Fruit fly (Drosophila melanogaster) whole organism, wandering third instar larva: ENCODE measurements around the gene HP1b.
A peak's percentile ranks its signal among the peaks of the same experiment; 100 is the strongest.

Source experiments
- Abd-B ChIP-seq: fragments of >200 bp; optimal IDR thresholded peaks from 2 replicates; lab custom pipeline; 2017; ENCODE audit warnings: missing biosample characterization, missing genetic modification characterization
- CrebA ChIP-seq: fragments of 200-800 bp; sonication (Bioruptor generic); optimal IDR thresholded peaks from 2 replicates; lab custom pipeline; 2016; ENCODE audit warnings: missing biosample characterization, mild to moderate bottlenecking, missing genetic modification characterization, borderline replicate concordance
- Dfd ChIP-seq: fragments of >200 bp; optimal IDR thresholded peaks from 2 replicates; lab custom pipeline; 2017; ENCODE audit warnings: missing biosample characterization, missing genetic modification characterization
- Dif ChIP-seq: fragments of 200-275, 200-300 bp; sonication (Bioruptor generic); optimal IDR thresholded peaks from 2 replicates; lab custom pipeline; 2018; ENCODE audit warnings: missing biosample characterization, missing genetic modification characterization; ENCODE audit not compliant: partially characterized antibody
- GATAd ChIP-seq: sonication (Bioruptor generic); optimal IDR thresholded peaks from 2 replicates; lab custom pipeline; 2016; ENCODE audit warnings: missing biosample characterization, missing genetic modification characterization
- HLH106 ChIP-seq: fragments of 200-800 bp; optimal IDR thresholded peaks from 3 replicates; lab custom pipeline; 2019; ENCODE audit warnings: missing biosample characterization, mild to moderate bottlenecking, missing genetic modification characterization, moderate library complexity
- Hnf4 ChIP-seq: fragments of 200-800 bp; sonication (Bioruptor generic); optimal IDR thresholded peaks from 2 replicates; lab custom pipeline; 2016; ENCODE audit warnings: missing biosample characterization, mild to moderate bottlenecking, missing genetic modification characterization
- Hr83 ChIP-seq: fragments of 200-300 bp; sonication (Bioruptor generic); optimal IDR thresholded peaks from 2 replicates; lab custom pipeline; 2016; ENCODE audit warnings: missing biosample characterization, mild to moderate bottlenecking, missing genetic modification characterization, moderate library complexity; ENCODE audit not compliant: poor library complexity, severe bottlenecking
- Jra ChIP-seq: sonication (Bioruptor generic); optimal IDR thresholded peaks from 2 replicates; lab custom pipeline; 2016; ENCODE audit warnings: missing biosample characterization, missing genetic modification characterization
- Myc ChIP-seq: fragments of >200 bp; optimal IDR thresholded peaks from 2 replicates; lab custom pipeline; 2017
- OdsH ChIP-seq: fragments of 200-800 bp; sonication (Bioruptor generic); optimal IDR thresholded peaks from 2 replicates; lab custom pipeline; 2016; ENCODE audit warnings: missing biosample characterization, mild to moderate bottlenecking, missing genetic modification characterization
- Rel ChIP-seq, 2 experiments: fragments of 200-800 bp; sonication (Bioruptor generic) in 1 of 2; optimal IDR thresholded peaks; 2 replicates in 1 of 2; 3 replicates in 1 of 2; lab custom pipeline; 2016 to 2019; ENCODE audit warnings: mild to moderate bottlenecking in 2 of 2, missing biosample characterization in 2 of 2, missing genetic modification characterization in 2 of 2, moderate library complexity in 1 of 2
- Sp1 ChIP-seq: fragments of 200-800 bp; sonication (Bioruptor generic); optimal IDR thresholded peaks from 3 replicates; lab custom pipeline; 2019; ENCODE audit warnings: missing biosample characterization, mild to moderate bottlenecking, missing genetic modification characterization, moderate library complexity
- br ChIP-seq: fragments of 200-800 bp; sonication (Bioruptor generic); optimal IDR thresholded peaks from 2 replicates; lab custom pipeline; 2016; ENCODE audit warnings: missing biosample characterization, missing genetic modification characterization
- dmrt93B ChIP-seq: fragments of 200-800 bp; sonication (Bioruptor generic); optimal IDR thresholded peaks from 2 replicates; lab custom pipeline; 2018; ENCODE audit warnings: missing biosample characterization, mild to moderate bottlenecking, missing genetic modification characterization
- dsf ChIP-seq: sonication (Bioruptor generic); optimal IDR thresholded peaks from 2 replicates; lab custom pipeline; 2016; ENCODE audit warnings: missing biosample characterization, missing genetic modification characterization, borderline replicate concordance
- ey ChIP-seq: fragments of 200-800 bp; sonication (Bioruptor generic); optimal IDR thresholded peaks from 2 replicates; lab custom pipeline; 2016; ENCODE audit warnings: missing biosample characterization, missing genetic modification characterization
- foxo ChIP-seq, 2 experiments: fragments of 200-800 bp; sonication (Bioruptor generic); optimal IDR thresholded peaks; 2 replicates in 1 of 2; 3 replicates in 1 of 2; lab custom pipeline; 2016 to 2017; ENCODE audit warnings: missing biosample characterization in 2 of 2, missing genetic modification characterization in 2 of 2
- fru ChIP-seq: fragments of 200-800 bp; sonication (Bioruptor generic); optimal IDR thresholded peaks from 3 replicates; lab custom pipeline; 2016; ENCODE audit warnings: missing biosample characterization, mild to moderate bottlenecking, missing genetic modification characterization
- h ChIP-seq: fragments of 200-800 bp; sonication (Bioruptor generic); optimal IDR thresholded peaks from 3 replicates; lab custom pipeline; 2016; ENCODE audit warnings: missing biosample characterization, mild to moderate bottlenecking, missing genetic modification characterization
- jim ChIP-seq: fragments of 175-275, 200-325 bp; sonication (Bioruptor generic); optimal IDR thresholded peaks from 2 replicates; lab custom pipeline; 2016; ENCODE audit warnings: missing biosample characterization, mild to moderate bottlenecking, missing genetic modification characterization
- lola ChIP-seq: fragments of >200 bp; optimal IDR thresholded peaks from 2 replicates; lab custom pipeline; 2017; ENCODE audit warnings: missing biosample characterization, missing genetic modification characterization
- pan ChIP-seq: fragments of >200 bp; optimal IDR thresholded peaks from 2 replicates; lab custom pipeline; 2017
- psq ChIP-seq: fragments of 200-800 bp; sonication (Bioruptor generic); optimal IDR thresholded peaks from 3 replicates; lab custom pipeline; 2017; ENCODE audit warnings: missing biosample characterization, mild to moderate bottlenecking, missing genetic modification characterization, moderate library complexity
- rgr ChIP-seq: fragments of 200-800 bp; sonication (Bioruptor generic); optimal IDR thresholded peaks from 3 replicates; lab custom pipeline; 2016; ENCODE audit warnings: missing biosample characterization, mild to moderate bottlenecking, missing genetic modification characterization
- sv ChIP-seq: fragments of 200-800 bp; sonication (Bioruptor generic); optimal IDR thresholded peaks from 3 replicates; lab custom pipeline; 2016; ENCODE audit warnings: missing biosample characterization, missing genetic modification characterization
- tai ChIP-seq: sonication (Bioruptor generic); optimal IDR thresholded peaks from 2 replicates; lab custom pipeline; 2016; ENCODE audit warnings: missing biosample characterization, missing genetic modification characterization
- woc ChIP-seq: sonication (Bioruptor generic); optimal IDR thresholded peaks from 2 replicates; lab custom pipeline; 2016; ENCODE audit warnings: missing biosample characterization, mild to moderate bottlenecking, missing genetic modification characterization

Gene HP1b

DNA sequence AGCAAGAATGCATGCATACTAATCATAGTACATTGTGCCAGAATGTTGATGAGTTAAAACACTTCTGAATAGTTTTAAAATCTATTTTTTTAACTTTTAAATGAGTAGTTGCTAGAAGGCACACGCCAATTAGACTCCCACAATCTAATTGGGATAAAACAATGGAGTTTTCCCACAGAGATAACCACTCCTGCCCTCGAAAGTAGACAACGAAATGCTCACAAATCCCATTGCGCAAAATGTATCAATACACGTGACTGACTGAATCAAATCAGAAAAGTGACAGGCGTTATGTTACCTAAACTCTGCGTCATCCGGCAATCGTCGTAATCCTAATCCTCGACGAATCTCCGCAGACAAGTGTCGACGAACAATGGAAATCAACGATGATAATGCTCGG lies 37.0 kb downstream of the HP1b start:
- TF ChIP-seq Myc (lab: Kevin White, UChicago) (no peak), fru (GFP tag; lab: Kevin White, UChicago) (no peak), psq (no peak), lola (GFP tag; lab: Kevin White, UChicago) (no peak), GATAd (GFP tag; lab: Kevin White, UChicago) (no peak)

DNA sequence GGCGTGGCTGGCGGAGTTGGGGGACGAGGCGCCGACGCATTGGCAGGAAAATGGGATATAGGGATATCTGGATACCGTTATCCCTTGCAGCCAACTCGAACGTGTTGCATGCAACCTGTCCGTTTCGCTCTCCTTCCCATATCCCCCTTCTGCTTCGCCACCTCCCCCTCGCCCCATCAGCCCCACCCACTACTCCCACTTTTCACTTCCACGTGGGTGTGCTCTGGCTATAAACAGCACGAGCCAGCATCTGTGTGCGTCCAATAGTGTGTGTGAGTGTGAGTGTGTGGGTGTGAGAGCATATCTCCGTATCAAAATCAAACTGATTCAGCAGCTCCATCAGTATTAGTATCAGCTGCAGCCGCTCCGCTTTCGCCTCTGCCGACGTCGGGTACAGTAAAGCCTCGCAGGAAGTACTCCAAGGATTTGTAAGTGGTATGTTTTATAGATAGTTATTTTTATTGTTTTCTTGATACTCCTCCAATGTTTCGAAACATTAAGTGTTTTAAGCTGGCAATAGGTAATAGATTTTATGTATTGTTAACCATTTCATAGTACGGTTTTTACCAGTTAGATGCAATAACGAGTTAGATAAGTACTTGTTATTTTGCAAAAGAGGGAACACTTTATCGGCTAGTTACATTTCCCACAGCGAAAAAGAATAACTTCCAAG lies 38.2 kb downstream of the HP1b start:
- TF ChIP-seq woc = no peak
- no peak for TF ChIP-seq rgr (GFP tag; lab: Kevin White, UChicago)

DNA sequence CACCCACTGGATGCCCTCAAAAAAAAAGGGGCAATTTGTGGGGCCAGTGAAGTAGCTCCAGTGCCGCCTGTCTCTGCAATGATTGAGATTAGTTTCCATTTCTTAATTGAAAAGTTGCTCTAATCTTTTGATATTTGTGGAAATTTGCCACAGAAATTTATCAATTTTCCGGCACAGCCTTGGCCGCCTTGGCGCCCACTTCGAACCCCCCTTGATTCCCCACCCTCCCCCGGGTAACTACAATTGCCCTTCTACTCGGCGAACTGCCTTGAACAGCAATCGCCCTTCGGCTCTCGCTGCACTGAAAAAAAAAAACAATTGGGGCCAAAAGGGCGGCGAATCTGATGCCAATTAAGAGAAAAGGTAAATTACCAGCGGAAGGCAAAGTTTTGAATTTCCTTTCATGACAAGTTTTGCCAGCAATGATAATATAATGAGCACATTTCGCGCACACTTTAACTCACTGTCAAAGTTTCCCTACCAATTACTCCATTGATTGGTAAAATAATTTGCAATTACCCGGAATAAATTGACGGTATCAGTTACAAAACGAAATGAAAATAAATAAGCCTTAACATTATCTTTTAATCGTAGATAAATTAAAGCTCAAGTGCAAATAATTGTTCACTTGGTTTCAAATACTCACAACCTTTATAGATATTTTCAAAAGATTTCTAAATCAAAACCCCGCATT lies 39.0 kb downstream of the HP1b start:
- no peak for TF ChIP-seq br (GFP tag; lab: Kevin White, UChicago)
- no peak for TF ChIP-seq Hr83 (GFP tag; lab: Kevin White, UChicago)
- no peak for TF ChIP-seq ey
- no peak for TF ChIP-seq Sp1
- TF ChIP-seq tai (GFP tag; lab: Kevin White, UChicago) = no peak
- no peak for TF ChIP-seq CrebA (GFP tag; lab: Kevin White, UChicago)
- no peak for TF ChIP-seq HLH106 (tag; lab: Kevin White, UChicago)
- TF ChIP-seq, all 38 proteins: peak for 0

DNA sequence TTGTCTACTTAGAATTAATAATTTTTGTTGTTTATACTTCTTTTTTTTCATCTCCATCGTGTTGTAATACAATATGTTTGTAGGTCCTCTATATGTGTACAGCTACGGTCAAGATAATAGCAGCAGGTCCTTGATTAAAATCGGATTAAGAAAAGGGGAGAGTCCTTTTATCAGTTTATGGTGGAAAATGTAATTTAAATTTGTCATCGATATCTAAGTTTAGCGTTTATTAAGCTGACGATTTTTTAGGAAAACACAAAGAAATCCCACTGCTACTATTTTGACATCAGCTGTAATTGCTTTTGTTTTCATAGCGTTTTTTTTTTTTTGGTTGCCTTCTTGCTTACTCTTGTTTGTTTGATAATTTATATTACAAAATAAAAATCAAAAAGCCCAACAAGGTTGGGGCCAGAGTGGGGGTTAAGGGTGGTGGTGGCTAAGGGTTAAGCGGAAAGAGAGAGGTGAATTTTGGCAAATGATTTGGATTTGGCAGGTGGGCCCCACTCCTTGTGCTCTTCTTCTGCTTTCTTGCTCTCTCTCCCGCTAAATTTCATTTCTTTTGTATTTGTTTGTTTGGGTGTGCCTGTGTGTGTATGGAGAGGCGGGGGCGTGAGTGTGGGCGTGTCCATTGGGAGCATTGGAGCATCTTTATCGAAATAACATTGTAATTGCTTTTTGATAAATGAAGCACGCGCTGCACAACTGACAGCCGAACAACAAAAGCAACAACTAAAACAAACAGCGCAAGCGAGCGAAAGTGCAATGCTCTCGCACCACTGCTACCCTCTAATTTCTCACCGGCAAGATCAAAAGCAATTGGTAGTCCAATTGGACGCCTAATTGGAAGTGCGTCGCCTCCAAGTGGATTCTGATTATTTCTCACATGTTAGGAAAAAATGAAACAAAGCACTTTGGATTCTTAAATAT lies 40.2 kb downstream of the HP1b start:
- peak in 1 of 2 experiments; percentile 45 for TF ChIP-seq foxo (GFP tag; optimal IDR thresholded peaks at IDR 0.05; lab: Kevin White, UChicago)
- peak; percentile 26 for TF ChIP-seq HLH106 (tag; lab: Kevin White, UChicago)
- TF ChIP-seq dmrt93B = peak; percentile 7
- peak; percentile 17 for TF ChIP-seq woc
- TF ChIP-seq rgr (GFP tag; lab: Kevin White, UChicago) = peak; percentile 30
- peak; percentile 21 for TF ChIP-seq h (GFP tag; lab: Kevin White, UChicago)
- no peak for TF ChIP-seq Dif (GFP tag; lab: Kevin White, UChicago)
- TF ChIP-seq fru (GFP tag; lab: Kevin White, UChicago) = peak; percentile 49
- peak; percentile 30 for TF ChIP-seq ey
- TF ChIP-seq OdsH (GFP tag; lab: Kevin White, UChicago) = peak; percentile 2
- TF ChIP-seq Myc (lab: Kevin White, UChicago) = no peak

DNA sequence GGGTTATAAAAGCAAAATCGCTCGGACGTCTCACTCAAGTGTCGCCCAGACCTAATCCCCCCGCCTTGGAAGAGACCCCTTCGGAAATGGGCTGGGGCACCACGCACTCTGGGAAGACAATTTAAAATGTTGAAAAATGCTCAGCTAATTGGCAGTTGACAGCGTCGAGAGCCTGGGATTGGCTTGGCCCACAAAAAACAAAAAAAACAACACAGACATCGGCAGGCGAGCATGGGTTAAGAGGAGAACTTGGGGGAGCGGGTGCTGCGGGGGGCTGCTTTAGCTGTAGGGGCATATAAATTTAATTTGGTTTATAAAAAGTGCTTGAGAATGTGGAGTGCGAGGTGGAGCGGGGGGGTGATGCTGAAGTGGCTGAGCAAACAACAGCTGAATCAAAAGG lies 41.6 kb downstream of the HP1b start:
- TF ChIP-seq dsf (GFP tag; lab: Kevin White, UChicago) (no peak), psq (no peak), OdsH (GFP tag; lab: Kevin White, UChicago) (no peak), Hnf4 (no peak), lola (GFP tag; lab: Kevin White, UChicago) (no peak), Myc (lab: Kevin White, UChicago) (no peak), Jra (GFP tag; lab: Kevin White, UChicago) (no peak), pan (no peak), Abd-B (GFP tag; lab: Kevin White, UChicago) (no peak), Rel (GFP tag; optimal IDR thresholded peaks at IDR 0.05; lab: Kevin White, UChicago) (no peak), Rel (tag; optimal IDR thresholded peaks at IDR 0.05; lab: Kevin White, UChicago) (no peak), fru (GFP tag; lab: Kevin White, UChicago) (no peak), HLH106 (tag; lab: Kevin White, UChicago) (no peak), ey (no peak), CrebA (GFP tag; lab: Kevin White, UChicago) (no peak), jim (GFP tag; lab: Kevin White, UChicago) (no peak), Dfd (GFP tag; lab: Kevin White, UChicago) (no peak), sv (GFP tag; lab: Kevin White, UChicago) (no peak), woc (no peak), h (GFP tag; lab: Kevin White, UChicago) (no peak), br (GFP tag; lab: Kevin White, UChicago) (no peak)
